Worm (Caenorhabditis elegans) whole organism, L3 larva: Measurements from ENCODE around the gene F17C8.9.
A peak's percentile ranks its signal among the peaks of the same experiment; 100 is the strongest.
"Not testable (repeated sequence)": the region's sequence is repeated elsewhere in the genome, so short reads cannot be mapped to it uniquely, and the experiment has no call there.

Experiments used
- ZK546.5 ChIP-seq: sonication (generic microtip); optimal IDR thresholded peaks from 2 replicates; lab custom pipeline; 2017; ENCODE audit warnings: missing biosample characterization, missing genetic modification characterization
- aly-2 ChIP-seq: fragments of 150-350 bp; optimal IDR thresholded peaks from 2 replicates; lab custom pipeline; 2014; ENCODE audit warnings: missing biosample characterization, missing genetic modification characterization
- ceh-9 ChIP-seq: sonication (generic microtip); optimal IDR thresholded peaks from 2 replicates; lab custom pipeline; 2018; ENCODE audit warnings: missing biosample characterization, missing genetic modification characterization
- daf-12 ChIP-seq: fragments of 150-350 bp; optimal IDR thresholded peaks from 2 replicates; lab custom pipeline; 2014; ENCODE audit warnings: missing biosample characterization, missing genetic modification reagents, missing genetic modification characterization
- elt-2 ChIP-seq: sonication (generic microtip); optimal IDR thresholded peaks from 2 replicates; lab custom pipeline; 2016; ENCODE audit warnings: missing genetic modification reagents, mild to moderate bottlenecking, missing genetic modification characterization, missing compliant biosample characterization
- fos-1 ChIP-seq: fragments of 150-350 bp; optimal IDR thresholded peaks from 2 replicates; lab custom pipeline; 2014; ENCODE audit warnings: missing biosample characterization, missing genetic modification characterization
- jun-1 ChIP-seq: fragments of 150-350 bp; optimal IDR thresholded peaks from 2 replicates; lab custom pipeline; 2014; ENCODE audit warnings: missing biosample characterization, missing genetic modification reagents, missing genetic modification characterization
- lin-39 ChIP-seq: fragments of 150-350 bp; optimal IDR thresholded peaks from 2 replicates; lab custom pipeline; 2018; ENCODE audit warnings: missing biosample characterization, missing genetic modification reagents, missing genetic modification characterization
- lsy-12 ChIP-seq: sonication (generic microtip); optimal IDR thresholded peaks from 2 replicates; lab custom pipeline; 2016; ENCODE audit warnings: mild to moderate bottlenecking, missing genetic modification characterization, missing compliant biosample characterization
- nfya-1 ChIP-seq: sonication (generic microtip); optimal IDR thresholded peaks from 2 replicates; lab custom pipeline; 2017; ENCODE audit warnings: missing genetic modification characterization, mild to moderate bottlenecking, missing compliant biosample characterization, antibody characterized with exemption, moderate library complexity; ENCODE audit not compliant: insufficient read depth
- nhr-11 ChIP-seq: fragments of 150-350 bp; optimal IDR thresholded peaks from 2 replicates; lab custom pipeline; 2014; ENCODE audit warnings: missing biosample characterization, missing genetic modification characterization
- nhr-28 ChIP-seq: fragments of 150-350 bp; optimal IDR thresholded peaks from 2 replicates; lab custom pipeline; 2014; ENCODE audit warnings: missing biosample characterization, missing genetic modification characterization
- nhr-67 ChIP-seq: fragments of 150-350 bp; optimal IDR thresholded peaks from 2 replicates; lab custom pipeline; 2014; ENCODE audit warnings: missing biosample characterization, missing genetic modification characterization
- pqm-1 ChIP-seq: fragments of 150-350 bp; optimal IDR thresholded peaks from 2 replicates; lab custom pipeline; 2017; ENCODE audit warnings: missing biosample characterization, missing genetic modification characterization, inconsistent platforms
- unc-39 ChIP-seq: sonication (generic microtip); optimal IDR thresholded peaks from 4 replicates; lab custom pipeline; 2017; ENCODE audit warnings: missing biosample characterization, missing genetic modification characterization
- unc-62 ChIP-seq: fragments of 150-350 bp; sonication (generic microtip); optimal IDR thresholded peaks from 4 replicates; lab custom pipeline; 2014; ENCODE audit warnings: missing biosample characterization, missing genetic modification reagents, missing genetic modification characterization
- zag-1 ChIP-seq: fragments of 150-350 bp; optimal IDR thresholded peaks from 2 replicates; lab custom pipeline; 2014; ENCODE audit warnings: missing biosample characterization, missing genetic modification characterization
- ztf-4 ChIP-seq: fragments of 150-350 bp; optimal IDR thresholded peaks from 2 replicates; lab custom pipeline; 2014; ENCODE audit warnings: missing biosample characterization, missing genetic modification characterization

Gene F17C8.9

DNA sequence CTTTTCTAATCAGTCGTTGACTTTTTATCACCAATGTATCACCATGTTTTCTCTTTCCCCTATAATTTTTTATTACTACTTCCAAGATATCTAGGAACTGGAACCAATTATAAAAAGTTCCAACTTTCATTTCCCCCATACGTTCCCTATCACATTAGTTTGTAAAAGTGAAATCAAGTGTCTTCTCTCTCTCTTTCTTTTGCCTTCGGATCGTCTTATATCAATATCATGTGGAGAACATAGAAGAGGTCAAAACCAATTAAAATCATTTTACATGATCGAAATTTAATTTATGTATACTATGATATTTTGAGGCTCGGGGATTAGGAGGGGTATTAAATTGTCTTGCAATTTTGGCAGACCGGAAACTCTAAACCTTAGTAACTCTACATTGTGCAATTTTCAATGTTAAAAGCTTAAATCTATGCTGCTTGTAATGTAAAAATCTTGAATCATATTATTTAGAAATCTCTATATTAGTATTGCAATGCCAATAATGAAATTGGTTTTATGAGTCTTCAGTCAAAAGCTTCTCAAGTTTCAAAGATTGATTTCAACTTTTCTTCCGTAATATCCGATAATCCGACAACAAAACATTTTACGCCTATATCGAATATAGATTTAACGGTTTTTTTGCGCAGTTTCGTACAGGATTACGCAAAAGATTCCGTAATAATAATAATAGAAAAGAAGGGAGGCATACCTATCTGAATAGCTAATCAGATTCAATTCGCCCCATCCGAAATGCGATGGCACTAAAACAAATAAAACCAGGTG lies 33.9 kb downstream of the F17C8.9 start:
- TF ChIP-seq daf-12 (tag; lab: Kevin White, UChicago), result no peak
- TF ChIP-seq lin-39, result no peak
- no peak for TF ChIP-seq aly-2 (tag; lab: Kevin White, UChicago)
- TF ChIP-seq nhr-67 (tag; lab: Kevin White, UChicago), result no peak

DNA sequence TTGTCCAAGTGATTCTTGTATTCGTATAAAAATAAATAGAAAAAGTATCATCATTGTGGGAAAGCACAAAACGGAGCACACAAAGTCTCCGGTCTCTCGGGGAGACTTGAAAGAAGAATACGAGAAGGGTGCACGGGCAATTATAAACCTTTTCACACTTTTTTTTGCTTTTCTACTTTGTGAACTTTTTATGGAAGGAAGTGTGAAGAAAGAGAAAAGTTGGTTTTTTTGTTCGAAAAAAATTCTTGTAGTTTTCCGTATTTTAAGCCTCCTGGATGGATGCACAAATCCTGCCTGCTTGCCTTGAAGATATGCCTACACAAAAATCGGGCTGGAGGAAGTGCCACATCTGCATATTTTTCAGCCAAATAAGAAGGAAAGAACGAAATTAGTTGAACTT lies 43.8 kb downstream of the F17C8.9 start, which contains the start of gene B0393.7:
Gene B0393.7 (minus strand): TSS at position 101 of the 400 bp plus-strand sequence.
- TF ChIP-seq nhr-11 (tag; lab: Kevin White, UChicago), result no peak
- TF ChIP-seq nhr-28 (tag; lab: Kevin White, UChicago), result no peak
- TF ChIP-seq ceh-9, result no peak
- TF ChIP-seq ztf-4 (tag; lab: Kevin White, UChicago), result no peak
- no peak for TF ChIP-seq unc-39
- no peak for TF ChIP-seq zag-1 (tag; lab: Kevin White, UChicago)

DNA sequence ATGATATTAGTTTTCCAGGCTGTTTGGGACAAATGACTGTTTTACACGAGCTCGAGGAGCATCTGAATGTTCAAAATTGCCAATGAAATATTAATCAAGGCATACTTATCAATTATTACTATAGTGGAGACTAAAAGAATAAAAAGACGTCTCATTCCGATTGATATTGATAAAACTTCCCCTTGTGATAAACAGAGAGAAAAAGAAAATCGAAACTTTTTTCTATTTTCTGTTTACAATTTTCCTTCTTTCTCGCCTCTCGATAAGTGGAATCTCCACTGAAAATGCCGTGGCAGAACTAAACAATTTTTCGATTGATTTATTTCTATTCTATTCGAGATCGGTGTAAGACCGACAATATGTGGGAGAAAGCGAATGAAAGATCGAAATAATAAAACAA lies 45.7 kb downstream of the F17C8.9 start, which contains the start of gene B0393.9:
Gene B0393.9 (minus strand): TSS at position 303 of the 400 bp plus-strand sequence.
- TF ChIP-seq pqm-1 (peak; percentile 35), fos-1 (no peak), elt-2 (peak; percentile 55)

DNA sequence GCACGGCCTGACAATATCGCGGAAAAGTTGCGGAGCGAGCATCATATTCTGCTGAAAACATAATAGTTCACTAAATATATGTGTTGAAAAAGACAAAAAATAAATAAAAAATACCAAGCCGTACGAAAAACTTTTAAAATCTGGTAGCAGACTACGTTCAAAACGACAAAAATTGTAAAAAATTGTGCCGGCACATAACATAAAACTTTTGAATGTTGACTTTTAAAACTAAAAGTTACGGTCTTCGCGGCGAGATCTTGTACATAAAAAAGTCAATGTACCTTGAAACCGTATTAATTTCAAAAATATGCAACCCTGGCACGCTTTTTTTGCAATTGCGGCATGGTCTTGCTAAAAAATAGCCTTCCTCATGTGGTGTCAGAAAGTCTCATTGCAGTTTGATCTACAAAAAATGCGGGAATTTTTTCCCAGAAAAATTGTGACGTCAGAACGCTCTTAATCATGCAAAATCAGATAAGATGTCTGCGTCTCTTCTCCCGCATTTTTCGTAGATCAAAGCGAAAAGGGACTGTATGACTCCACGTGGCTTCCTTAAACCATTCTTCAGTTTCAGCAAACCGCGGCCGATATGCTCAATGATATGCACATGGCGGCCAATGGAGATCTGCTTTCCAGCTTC lies 47.9 kb downstream of the F17C8.9 start, which contains the start of the genes gex-5 and C38D4.10:
Gene gex-5 (minus strand): TSS at position 51 of the 640 bp plus-strand sequence.
Gene C38D4.10 (plus strand): TSS at position 590 of the 640 bp plus-strand sequence.
- not testable (repeated sequence) for TF ChIP-seq ZK546.5; pqm-1; nfya-1 (tag; lab: Kevin White, UChicago)

DNA sequence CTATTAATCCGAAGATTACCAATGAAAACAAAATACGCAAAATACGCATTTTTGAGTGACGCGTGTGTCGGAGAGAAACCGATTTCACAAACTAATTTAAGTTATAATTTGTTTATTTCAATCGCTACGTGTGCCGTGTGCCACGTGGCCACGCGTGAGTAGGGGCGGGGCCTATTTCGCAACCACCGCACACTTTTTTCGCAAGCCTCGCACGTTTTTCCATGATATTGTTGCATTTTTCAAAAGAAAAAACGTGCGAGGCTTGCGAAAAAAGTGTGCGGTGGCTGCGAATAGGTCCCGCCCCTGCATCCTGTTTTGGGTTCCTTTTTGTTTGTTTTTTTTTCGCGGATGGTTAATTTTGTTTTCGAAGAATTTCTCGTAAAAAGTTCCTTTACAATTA lies 51.0 kb downstream of the F17C8.9 start, which contains the start of gene enu-3.2:
Gene enu-3.2 (minus strand): TSS at position 105 of the 400 bp plus-strand sequence.
- TF ChIP-seq unc-62 (GFP tag; lab: Kevin White, UChicago); jun-1 (tag; lab: Kevin White, UChicago); lsy-12 (tag; lab: Kevin White, UChicago): not testable (repeated sequence)
